ENCODE assay signal across 2 fruit fly cellular contexts in genomic region chrX:17159116-17159515, dm6.
TF ChIP-seq lines count a peak whose summit lies in the region.

xmas (minus strand) TSS chrX:17159306.

- TF ChIP-seq CTCF in whole organism, embryonic (GFP tag; optimal IDR thresholded peaks at IDR 0.05; lab: Kevin White, UChicago): no peak

TF ChIP-seq in whole organism, embryonic, 481 proteins besides CTCF, POLR2A, EP300 and RAD21:
- TF ChIP-seq Dref (GFP tag; IDR thresholded peaks at IDR 0.05; lab: Robert Waterston, UW): peak; percentile 62
- no peak for TF ChIP-seq Camta (GFP tag; optimal IDR thresholded peaks at IDR 0.05; lab: Kevin White, UChicago)
- TF ChIP-seq Opbp (GFP tag; IDR thresholded peaks at IDR 0.05; lab: Robert Waterston, UW; ENCODE audit: partially characterized antibody): 0 out of 3 replicates have a peak, but pooled peaks have one; percentile 20
- TF ChIP-seq Doc3 (GFP tag; IDR thresholded peaks at IDR 0.05; lab: Robert Waterston, UW; ENCODE audit: partially characterized antibody): 0 out of 3 replicates have a peak, but pooled peaks have one; percentile 15
- TF ChIP-seq bbx (GFP tag; IDR thresholded peaks at IDR 0.05; lab: Robert Waterston, UW; ENCODE audit: partially characterized antibody): peak; percentile 46; the same call in 1 of the 2 replicates
- peak; percentile 63 for TF ChIP-seq phol (tag; optimal IDR thresholded peaks at IDR 0.05; lab: Kevin White, UChicago)
- TF ChIP-seq Atf3 (GFP tag; optimal IDR thresholded peaks at IDR 0.05; lab: Kevin White, UChicago): no peak
- TF ChIP-seq NFAT (GFP tag; IDR thresholded peaks at IDR 0.05; lab: Robert Waterston, UW): no peak
- no peak for TF ChIP-seq CHES-1-like (GFP tag; optimal IDR thresholded peaks at IDR 0.05; lab: Kevin White, UChicago)
- peak; percentile 7 for TF ChIP-seq CG13287 (GFP tag; IDR thresholded peaks at IDR 0.05; lab: Robert Waterston, UW; ENCODE audit: partially characterized antibody)
- TF ChIP-seq maf-S (GFP tag; optimal IDR thresholded peaks at IDR 0.05; lab: Kevin White, UChicago): no peak
- peak; percentile 22 for TF ChIP-seq MESR4 (GFP tag; optimal IDR thresholded peaks at IDR 0.05; lab: Kevin White, UChicago)
- no peak for TF ChIP-seq toy (GFP tag; IDR thresholded peaks at IDR 0.05; lab: Robert Waterston, UW)
- TF ChIP-seq nerfin-2 (GFP tag; IDR thresholded peaks at IDR 0.05; lab: Robert Waterston, UW; ENCODE audit: partially characterized antibody): 0 out of 2 replicates have a peak, but pooled peaks have one; percentile 15
- peak; percentile 23; the same call in 1 of the 2 replicates for TF ChIP-seq amos (GFP tag; IDR thresholded peaks at IDR 0.05; lab: Robert Waterston, UW; ENCODE audit: partially characterized antibody)
- TF ChIP-seq BEAF-32 (GFP tag; optimal IDR thresholded peaks at IDR 0.05; lab: Kevin White, UChicago): peak; percentile 36
- peak; percentile 68; the same call in 2 of the 3 replicates for TF ChIP-seq sr (GFP tag; IDR thresholded peaks at IDR 0.05; lab: Robert Waterston, UW)
- peak; percentile 27 for TF ChIP-seq pzg (GFP tag; optimal IDR thresholded peaks at IDR 0.05; lab: Kevin White, UChicago)
- no peak for TF ChIP-seq CG15073 (GFP tag; optimal IDR thresholded peaks at IDR 0.05; lab: Kevin White, UChicago)
- peak; percentile 25 for TF ChIP-seq hbn (GFP tag; IDR thresholded peaks at IDR 0.05; lab: Robert Waterston, UW; ENCODE audit: partially characterized antibody)
- no peak for TF ChIP-seq Fer2 (tag; optimal IDR thresholded peaks at IDR 0.05; lab: Kevin White, UChicago)
- TF ChIP-seq CG33213 (GFP tag; optimal IDR thresholded peaks at IDR 0.05; lab: Kevin White, UChicago): no peak
- peak; percentile 49; the same call in 1 of the 2 replicates for TF ChIP-seq MBD-R2 (GFP tag; IDR thresholded peaks at IDR 0.05; lab: Robert Waterston, UW)

TF ChIP-seq in whole organism, prepupa, 60 proteins besides CTCF, POLR2A, EP300 and RAD21:
- TF ChIP-seq fkh (GFP tag; optimal IDR thresholded peaks at IDR 0.05; lab: Kevin White, UChicago) (no peak), Hr4 (GFP tag; optimal IDR thresholded peaks at IDR 0.05; lab: Kevin White, UChicago) (no peak), dsx (GFP tag; optimal IDR thresholded peaks at IDR 0.05; lab: Kevin White, UChicago; ENCODE audit: poor library complexity, severe bottlenecking) (peak; percentile 66), CG3032 (tag; optimal IDR thresholded peaks at IDR 0.05; lab: Kevin White, UChicago) (no peak), CG9139 (GFP tag; optimal IDR thresholded peaks at IDR 0.05; lab: Kevin White, UChicago) (no peak), Eip93F (GFP tag; optimal IDR thresholded peaks at IDR 0.05; lab: Kevin White, UChicago) (no peak), dac (GFP tag; optimal IDR thresholded peaks at IDR 0.05; lab: Kevin White, UChicago) (no peak)
